Fruit fly (Drosophila melanogaster) ovary, adult (tissue): ENCODE measurements around the gene eIF4EHP.

Experiments used
- CG17801 ChIP-seq: fragments of 200-800 bp; optimal IDR thresholded peaks from 2 replicates; lab custom pipeline; 2019; ENCODE audit warnings: missing biosample characterization, mild to moderate bottlenecking, missing genetic modification characterization, moderate library complexity; ENCODE audit not compliant: partially characterized antibody

eIF4EHP gene

DNA sequence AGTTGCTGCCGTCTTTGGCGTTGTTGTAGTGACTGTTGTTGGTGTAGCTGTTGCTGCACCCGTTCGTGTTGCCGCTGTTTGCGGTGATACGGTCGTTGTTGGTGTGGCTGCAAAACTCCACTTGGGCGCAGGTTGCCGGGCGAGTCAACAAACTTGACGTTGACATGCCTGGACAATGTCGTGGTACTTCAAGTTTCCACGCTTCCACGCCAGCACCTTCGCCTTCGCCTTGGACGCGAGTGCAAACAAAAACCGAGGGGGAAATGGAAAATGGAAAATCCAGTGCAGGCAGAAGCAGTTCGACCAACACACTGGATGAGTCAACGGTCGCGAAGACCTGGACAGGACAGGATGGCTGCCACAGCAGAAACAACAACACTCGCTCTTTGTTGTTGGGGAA lies 84.1 kb downstream of the eIF4EHP start:
- TF ChIP-seq CG17801 (GFP tag; lab: Kevin White, UChicago) = no peak

DNA sequence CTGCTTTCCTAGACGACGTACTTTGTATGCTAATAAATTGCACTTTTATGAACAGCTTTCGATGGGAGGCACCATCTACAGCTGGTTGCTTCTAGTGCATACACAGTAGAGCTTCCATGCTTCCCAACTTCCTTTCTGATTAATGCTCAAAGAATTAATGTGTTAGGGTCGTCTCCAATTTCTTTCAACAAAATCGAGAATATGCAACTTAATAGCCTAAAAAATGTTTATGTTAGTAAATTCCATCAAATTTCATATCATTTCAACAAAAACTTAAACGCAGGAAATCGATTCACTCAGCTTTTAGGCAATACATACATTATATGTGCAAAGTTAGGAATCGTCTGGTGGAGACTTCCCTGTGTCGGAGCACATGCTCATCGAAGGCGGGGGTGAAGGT lies 84.6 kb downstream of the eIF4EHP start:
- no peak for TF ChIP-seq CG17801 (GFP tag; lab: Kevin White, UChicago)

DNA sequence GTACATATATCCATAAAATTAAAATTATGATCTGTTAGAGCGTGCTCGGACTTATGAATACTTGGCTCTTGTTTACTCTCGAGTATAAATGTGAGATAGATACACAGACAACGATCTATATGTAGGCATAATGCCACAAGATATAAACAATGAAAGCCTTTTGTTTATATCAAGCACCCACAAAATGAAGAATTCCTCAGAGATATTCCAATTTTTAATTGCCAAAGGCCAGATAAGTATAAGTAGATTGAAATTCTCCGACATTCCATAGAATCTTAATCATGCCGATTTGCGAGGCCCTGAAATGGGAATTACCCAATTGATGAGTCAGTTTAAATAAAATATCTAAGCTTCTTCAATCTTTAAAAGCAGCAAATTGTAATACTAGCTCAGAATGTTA lies 86.9 kb downstream of the eIF4EHP start:
- no peak for TF ChIP-seq CG17801 (GFP tag; lab: Kevin White, UChicago)

DNA sequence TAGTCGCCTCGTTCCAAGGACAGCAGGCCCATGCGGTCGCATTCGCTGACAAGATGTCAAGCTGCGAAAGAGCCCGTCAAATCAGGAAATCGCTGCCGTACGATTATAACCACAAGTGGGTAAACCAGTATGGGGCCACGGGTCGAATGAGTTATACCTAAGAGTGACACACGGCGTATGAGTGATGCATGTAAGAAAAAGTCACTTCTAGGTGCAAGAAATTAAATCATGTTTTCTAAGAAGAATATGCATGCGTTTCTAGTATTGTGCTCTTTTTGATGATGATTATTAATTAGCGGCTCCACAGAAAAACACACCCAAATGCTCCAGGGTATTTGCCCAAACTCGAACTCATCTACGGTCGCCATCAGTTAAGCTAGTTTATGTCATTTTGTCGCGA lies 91.1 kb downstream of the eIF4EHP start:
- TF ChIP-seq CG17801 (GFP tag; lab: Kevin White, UChicago) = no peak

dm6 chr3R:24015939-24016913 lies 92.5 kb downstream of the eIF4EHP start:
- no peak for TF ChIP-seq CG17801 (GFP tag; lab: Kevin White, UChicago)

DNA sequence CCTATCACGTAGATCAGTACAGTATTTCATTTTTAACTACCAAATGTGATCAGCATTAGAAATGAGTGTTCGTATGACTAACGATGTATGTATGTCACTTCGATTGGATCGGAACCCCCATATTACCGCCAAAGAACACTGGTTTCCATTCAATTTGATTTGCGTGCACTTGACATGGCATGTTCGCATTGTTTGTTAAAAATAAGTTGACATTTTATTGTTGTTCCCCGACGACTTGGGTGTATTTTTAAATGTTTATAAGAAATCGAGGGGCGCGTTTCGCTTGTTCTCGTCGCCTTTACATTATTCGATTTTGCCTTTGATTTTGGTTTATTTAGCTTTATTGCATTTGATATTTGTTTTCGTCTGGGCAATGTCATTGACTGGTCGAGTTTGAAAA lies 93.3 kb downstream of the eIF4EHP start:
- no peak for TF ChIP-seq CG17801 (GFP tag; lab: Kevin White, UChicago)

- no peak for TF ChIP-seq CG17801 (GFP tag; lab: Kevin White, UChicago)
These were observed 94.2 kb downstream of the eIF4EHP start for dm6 chr3R:24014600-24014999.
